Worm (Caenorhabditis elegans) whole organism, midembryonic: ENCODE measurements around the gene egl-19.

Experiments
- T22C8.4 ChIP-seq: fragments of 200-800 bp; sonication (Bioruptor generic); IDR thresholded peaks from 2 replicates; pipeline ENCODE4 v1.3.6; 2022; ENCODE audit warnings: missing genetic modification characterization, missing compliant biosample characterization
- cog-1 ChIP-seq: sonication (generic microtip); optimal IDR thresholded peaks from 2 replicates; lab custom pipeline; 2016; ENCODE audit warnings: missing genetic modification characterization, missing compliant biosample characterization
- flt-1 ChIP-seq: fragments of 200-800 bp; sonication (Bioruptor generic); IDR thresholded peaks from 2 replicates; pipeline ENCODE4 v1.3.6; 2022; ENCODE audit warnings: missing genetic modification characterization, missing compliant biosample characterization
- klf-2 ChIP-seq: fragments of 200-800 bp; sonication (Bioruptor generic); conservative IDR thresholded peaks from 2 replicates; pipeline ENCODE4 v1.3.6; 2022; ENCODE audit warnings: missing genetic modification reagents, missing genetic modification characterization, missing compliant biosample characterization
- med-1 ChIP-seq: sonication (generic microtip); optimal IDR thresholded peaks from 2 replicates; lab custom pipeline; 2017; ENCODE audit warnings: missing genetic modification characterization, mild to moderate bottlenecking, missing compliant biosample characterization, antibody characterized with exemption, missing genetic modification reagents; ENCODE audit not compliant: insufficient read depth
- ref-1 ChIP-seq: fragments of 200-800 bp; sonication (Bioruptor generic); conservative IDR thresholded peaks from 2 replicates; pipeline ENCODE4 v1.3.6; 2022; ENCODE audit warnings: missing genetic modification reagents, missing genetic modification characterization, missing compliant biosample characterization
- tab-1 ChIP-seq: fragments of 200-800 bp; sonication (Bioruptor generic); IDR thresholded peaks from 2 replicates; pipeline ENCODE4 v1.3.6; 2022; ENCODE audit warnings: missing genetic modification characterization, missing compliant biosample characterization
- ztf-23 ChIP-seq: fragments of 200-800 bp; sonication (Bioruptor generic); IDR thresholded peaks from 2 replicates; pipeline ENCODE4 v1.3.6; 2022; ENCODE audit warnings: missing genetic modification reagents, missing genetic modification characterization, missing compliant biosample characterization

ce11 chrIV:7418818-7419217 lies 13.4 kb downstream of the egl-19 start, which contains the start of gene B0496.6:
- no peak for TF ChIP-seq ztf-23 (GFP tag; lab: Robert Waterston, UW)
- no peak for TF ChIP-seq T22C8.4 (GFP tag; lab: Robert Waterston, UW)
- TF ChIP-seq med-1 (GFP tag; lab: Kevin White, UChicago): no peak
- no peak for TF ChIP-seq tab-1 (GFP tag; lab: Robert Waterston, UW)
- no peak for TF ChIP-seq flt-1 (GFP tag; lab: Robert Waterston, UW)
- no peak for TF ChIP-seq klf-2 (GFP tag; lab: Robert Waterston, UW)
- no peak for TF ChIP-seq cog-1 (tag; lab: Kevin White, UChicago)
- no peak for TF ChIP-seq ref-1 (GFP tag; lab: Robert Waterston, UW)
